Worm (Caenorhabditis elegans): Measurements from ENCODE around the gene F09C6.16.

F09C6.16 gene

DNA sequence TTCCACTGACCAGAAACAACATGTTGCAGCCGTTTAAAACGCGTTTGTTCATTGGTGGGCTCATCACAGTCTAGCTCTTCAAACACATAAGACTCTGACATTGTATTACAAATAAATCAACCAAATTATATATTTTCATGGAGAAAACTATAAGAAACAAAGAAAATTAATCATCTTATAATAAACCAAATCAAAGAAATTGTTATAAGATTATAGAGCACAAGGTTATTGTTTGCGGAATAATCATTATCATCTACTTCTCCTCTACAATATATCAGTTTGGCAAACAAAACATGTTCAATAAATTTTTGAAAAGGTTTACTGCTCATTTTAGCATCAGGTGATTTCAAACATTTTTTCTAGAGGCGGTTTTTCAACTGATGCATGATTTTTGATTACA, 48.1 kb downstream of the F09C6.16 start, which contains the start of the genes clec-32 and clec-24:
Gene clec-32 (minus strand): TSS at position 101 of the 400 bp plus-strand sequence.
Gene clec-24 (plus strand): TSS at position 294 of the 400 bp plus-strand sequence.
- no peak for TF ChIP-seq pax-1 (tag; optimal IDR thresholded peaks at IDR 0.05)
- no peak for TF ChIP-seq gmeb-2 (tag; optimal IDR thresholded peaks at IDR 0.05)
- no peak for TF ChIP-seq pqm-1 (tag; optimal IDR thresholded peaks at IDR 0.05)
- no peak for TF ChIP-seq sox-2 (GFP tag; IDR thresholded peaks at IDR 0.05)
- no peak for TF ChIP-seq pat-9 (tag; optimal IDR thresholded peaks at IDR 0.05)

DNA sequence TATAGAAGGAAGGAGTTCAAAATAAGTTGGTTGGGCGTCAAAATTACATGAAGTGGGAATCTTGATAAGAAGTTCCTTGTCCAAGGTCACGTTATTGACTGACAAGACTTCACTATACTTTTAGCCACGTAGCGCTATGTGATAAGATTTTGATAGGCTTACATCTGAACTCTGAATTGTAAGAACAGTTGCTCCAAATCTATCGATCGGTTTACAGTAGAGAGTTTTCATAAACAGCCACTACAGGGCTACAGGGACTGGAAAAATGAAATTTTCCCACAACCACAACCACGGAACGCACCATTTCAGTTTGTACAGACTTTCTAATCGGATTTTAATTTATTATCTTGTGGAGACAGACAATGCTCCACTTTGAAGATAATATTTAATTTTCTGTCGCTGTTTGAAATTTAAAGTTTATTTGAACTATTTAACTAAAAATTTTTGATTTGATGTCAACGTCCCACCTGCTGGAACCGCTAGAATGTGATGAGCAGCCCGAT, 51.7 kb downstream of the F09C6.16 start, which contains the start of the genes clec-31 and clec-22:
Gene clec-31 (minus strand): TSS at position 101 of the 503 bp plus-strand sequence.
Gene clec-22 (plus strand): TSS at position 453 of the 503 bp plus-strand sequence.
- TF ChIP-seq che-1 (tag; optimal IDR thresholded peaks at IDR 0.05) (no peak), Y22D7AL.16 (tag; optimal IDR thresholded peaks at IDR 0.05) (no peak), ceh-22 (tag; optimal IDR thresholded peaks at IDR 0.05) (no peak), npax-4 (tag; optimal IDR thresholded peaks at IDR 0.05) (no peak), rnt-1 (tag; optimal IDR thresholded peaks at IDR 0.05) (no peak), syd-9 (tag; optimal IDR thresholded peaks at IDR 0.05) (no peak), ceh-30 (tag; optimal IDR thresholded peaks at IDR 0.05) (no peak), ref-2 (tag; optimal IDR thresholded peaks at IDR 0.05) (no peak), K02D7.2 (tag; optimal IDR thresholded peaks at IDR 0.05) (no peak), fax-1 (tag; optimal IDR thresholded peaks at IDR 0.05) (no peak), pha-2 (tag; optimal IDR thresholded peaks at IDR 0.05) (no peak), pat-9 (tag; optimal IDR thresholded peaks at IDR 0.05) (no peak), ceh-48 (tag; optimal IDR thresholded peaks at IDR 0.05) (no peak), sdc-2 (tag; optimal IDR thresholded peaks at IDR 0.05) (no peak), hlh-15 (tag; optimal IDR thresholded peaks at IDR 0.05) (no peak)
